Fruit fly (Drosophila melanogaster) whole organism, embryonic: ENCODE measurements around the gene CG34348.
A peak's percentile ranks its signal among the peaks of the same experiment; 100 is the strongest.

Experiments
- CG11247 ChIP-seq: fragments of 200-800 bp; sonication (Bioruptor generic); IDR thresholded peaks from 2 replicates; pipeline ENCODE4 v1.3.6; 2022; ENCODE audit warnings: missing biosample characterization, missing genetic modification characterization
- CG11398 ChIP-seq: fragments of 200-800 bp; sonication (Bioruptor generic); optimal IDR thresholded peaks from 2 replicates; lab custom pipeline; 2016; ENCODE audit warnings: missing biosample characterization, missing genetic modification characterization
- CG12744 ChIP-seq: fragments of 200-800 bp; sonication (Bioruptor generic); optimal IDR thresholded peaks from 2 replicates; lab custom pipeline; 2016; ENCODE audit warnings: missing biosample characterization, missing genetic modification characterization
- CG13296 ChIP-seq: fragments of 200-800 bp; sonication (Bioruptor generic); optimal IDR thresholded peaks from 3 replicates; lab custom pipeline; 2018; ENCODE audit warnings: missing biosample characterization, mild to moderate bottlenecking, missing genetic modification characterization
- CG14860 ChIP-seq: fragments of 200-800 bp; sonication (Bioruptor generic); IDR thresholded peaks from 3 replicates; pipeline ENCODE4 v1.3.6; 2022; ENCODE audit warnings: missing biosample characterization, missing genetic modification characterization; ENCODE audit not compliant: partially characterized antibody
- CG1603 ChIP-seq: fragments of 200-800 bp; sonication (Bioruptor generic); optimal IDR thresholded peaks from 2 replicates; lab custom pipeline; 2019; ENCODE audit warnings: missing biosample characterization, mild to moderate bottlenecking, missing genetic modification characterization, moderate library complexity
- CG17568 ChIP-seq: fragments of 200-800 bp; sonication (Bioruptor generic); optimal IDR thresholded peaks from 2 replicates; lab custom pipeline; 2018; ENCODE audit warnings: missing biosample characterization, mild to moderate bottlenecking, missing genetic modification characterization, moderate library complexity
- CG1792 ChIP-seq: fragments of 200-800 bp; sonication (Bioruptor generic); optimal IDR thresholded peaks from 2 replicates; lab custom pipeline; 2016; ENCODE audit warnings: missing biosample characterization, missing genetic modification characterization
- CG2202 ChIP-seq: fragments of 200-800 bp; sonication (Bioruptor generic); optimal IDR thresholded peaks from 2 replicates; lab custom pipeline; 2018; ENCODE audit warnings: missing biosample characterization, mild to moderate bottlenecking, missing genetic modification characterization
- CG2712 ChIP-seq: fragments of 200-800 bp; optimal IDR thresholded peaks from 3 replicates; lab custom pipeline; 2019; ENCODE audit warnings: missing biosample characterization, mild to moderate bottlenecking, missing genetic modification characterization, moderate library complexity
- CG32532 ChIP-seq: fragments of 200-800 bp; sonication (Bioruptor generic); IDR thresholded peaks from 2 replicates; pipeline ENCODE4 v1.3.6; 2022; ENCODE audit warnings: missing biosample characterization, missing genetic modification characterization
- CG3995 ChIP-seq: fragments of 200-800 bp; sonication (Bioruptor generic); optimal IDR thresholded peaks from 3 replicates; lab custom pipeline; 2016; ENCODE audit warnings: missing biosample characterization, missing genetic modification characterization
- CG4282 ChIP-seq: fragments of 200-800 bp; sonication (Bioruptor generic); optimal IDR thresholded peaks from 2 replicates; lab custom pipeline; 2016; ENCODE audit warnings: missing biosample characterization, missing genetic modification characterization
- CG4424 ChIP-seq: fragments of 200-800 bp; sonication (Bioruptor generic); optimal IDR thresholded peaks from 3 replicates; lab custom pipeline; 2016; ENCODE audit warnings: missing biosample characterization, missing genetic modification characterization
- CG4617 ChIP-seq: fragments of 200-800 bp; sonication (Bioruptor generic); optimal IDR thresholded peaks from 3 replicates; lab custom pipeline; 2016; ENCODE audit warnings: missing biosample characterization, missing genetic modification characterization, borderline replicate concordance
- CG4707 ChIP-seq: fragments of 200-800 bp; sonication (Bioruptor generic); optimal IDR thresholded peaks from 2 replicates; lab custom pipeline; 2018; ENCODE audit warnings: missing biosample characterization, mild to moderate bottlenecking, missing genetic modification characterization, moderate library complexity
- CG6813 ChIP-seq: fragments of 200-800 bp; sonication (Bioruptor generic); optimal IDR thresholded peaks from 2 replicates; lab custom pipeline; 2017; ENCODE audit warnings: missing biosample characterization, missing genetic modification characterization, mild to moderate bottlenecking, moderate library complexity, missing genetic modification reagents
- CG7556 ChIP-seq: fragments of 200-800 bp; sonication (Bioruptor generic); optimal IDR thresholded peaks from 2 replicates; lab custom pipeline; 2017; ENCODE audit warnings: missing biosample characterization, mild to moderate bottlenecking, missing genetic modification characterization
- CG8359 ChIP-seq: fragments of 200-800 bp; sonication (Bioruptor generic); optimal IDR thresholded peaks from 2 replicates; lab custom pipeline; 2017; ENCODE audit warnings: missing biosample characterization, mild to moderate bottlenecking, missing genetic modification characterization, borderline replicate concordance
- CG8388 ChIP-seq: fragments of 200-800 bp; sonication (Bioruptor generic); optimal IDR thresholded peaks from 2 replicates; lab custom pipeline; 2019; ENCODE audit warnings: missing biosample characterization, mild to moderate bottlenecking, missing genetic modification characterization, moderate library complexity
- CG9932 ChIP-seq: fragments of 200-800 bp; sonication (Bioruptor generic); IDR thresholded peaks from 2 replicates; pipeline ENCODE4 v1.3.6; 2022; ENCODE audit warnings: missing biosample characterization, missing genetic modification characterization
- Doc2 ChIP-seq: fragments of 200-800 bp; sonication (Bioruptor generic); IDR thresholded peaks from 2 replicates; pipeline ENCODE4 v1.3.6; 2022; ENCODE audit warnings: missing biosample characterization, missing genetic modification characterization
- Fer1 ChIP-seq: fragments of 200-800 bp; sonication (Bioruptor generic); optimal IDR thresholded peaks from 2 replicates; lab custom pipeline; 2017; ENCODE audit warnings: missing biosample characterization, mild to moderate bottlenecking, missing genetic modification characterization
- Hand ChIP-seq: fragments of 200-800 bp; sonication (Bioruptor generic); optimal IDR thresholded peaks from 2 replicates; lab custom pipeline; 2017; ENCODE audit warnings: mild to moderate bottlenecking, missing biosample characterization, missing genetic modification reagents, missing genetic modification characterization
- Hsf ChIP-seq: fragments of 200-800 bp; sonication (Bioruptor generic); optimal IDR thresholded peaks from 3 replicates; lab custom pipeline; 2016; ENCODE audit warnings: missing biosample characterization, missing genetic modification characterization
- Mad ChIP-seq: fragments of 200-800 bp; sonication (Bioruptor generic); optimal IDR thresholded peaks from 2 replicates; lab custom pipeline; 2016; ENCODE audit warnings: missing biosample characterization, missing genetic modification characterization
- Neu2 ChIP-seq: fragments of 200-800 bp; sonication (Bioruptor generic); optimal IDR thresholded peaks from 3 replicates; lab custom pipeline; 2016; ENCODE audit warnings: missing biosample characterization, missing genetic modification characterization, borderline replicate concordance
- Nf-YC ChIP-seq: fragments of 200-800 bp; optimal IDR thresholded peaks from 3 replicates; lab custom pipeline; 2019; ENCODE audit warnings: missing biosample characterization, mild to moderate bottlenecking, missing genetic modification characterization, moderate library complexity
- Oli ChIP-seq: fragments of 200-800 bp; sonication (Bioruptor generic); optimal IDR thresholded peaks from 2 replicates; lab custom pipeline; 2018; ENCODE audit warnings: missing biosample characterization, mild to moderate bottlenecking, missing genetic modification characterization, moderate library complexity
- Spps ChIP-seq: fragments of 200-800 bp; sonication (Bioruptor generic); optimal IDR thresholded peaks from 2 replicates; lab custom pipeline; 2018; ENCODE audit warnings: missing biosample characterization, mild to moderate bottlenecking, missing genetic modification characterization
- ab ChIP-seq: fragments of 200-800 bp; sonication (Bioruptor generic); optimal IDR thresholded peaks from 2 replicates; lab custom pipeline; 2016; ENCODE audit warnings: missing biosample characterization, missing genetic modification characterization
- ase ChIP-seq: fragments of 200-800 bp; sonication (Bioruptor generic); IDR thresholded peaks from 3 replicates; pipeline ENCODE4 v1.3.6; 2022; ENCODE audit warnings: missing biosample characterization, missing genetic modification characterization
- caup ChIP-seq: fragments of 200-800 bp; sonication (Bioruptor generic); optimal IDR thresholded peaks from 3 replicates; lab custom pipeline; 2017; ENCODE audit warnings: missing biosample characterization, mild to moderate bottlenecking, missing genetic modification characterization, moderate library complexity; ENCODE audit not compliant: severe bottlenecking
- crol ChIP-seq: fragments of 200-800 bp; sonication (Bioruptor generic); IDR thresholded peaks from 2 replicates; pipeline ENCODE4 v1.3.6; 2022; ENCODE audit warnings: missing biosample characterization, missing genetic modification characterization
- emc ChIP-seq: fragments of 200-800 bp; sonication (Bioruptor generic); optimal IDR thresholded peaks from 2 replicates; lab custom pipeline; 2016; ENCODE audit warnings: missing biosample characterization, missing genetic modification characterization
- fd102C ChIP-seq: fragments of 200-800 bp; sonication (Bioruptor generic); optimal IDR thresholded peaks from 2 replicates; lab custom pipeline; 2018; ENCODE audit warnings: missing biosample characterization, mild to moderate bottlenecking, missing genetic modification characterization, moderate library complexity
- gro ChIP-seq: fragments of 200-800 bp; sonication (Bioruptor generic); optimal IDR thresholded peaks from 2 replicates; lab custom pipeline; 2016; ENCODE audit warnings: missing biosample characterization, missing genetic modification characterization
- hbn ChIP-seq: fragments of 200-800 bp; sonication (Bioruptor generic); IDR thresholded peaks from 2 replicates; pipeline ENCODE4 v1.3.6; 2022; ENCODE audit warnings: missing biosample characterization, missing genetic modification characterization; ENCODE audit not compliant: partially characterized antibody
- jing ChIP-seq: fragments of 200-800 bp; sonication (Bioruptor generic); optimal IDR thresholded peaks from 2 replicates; lab custom pipeline; 2018; ENCODE audit warnings: missing biosample characterization, mild to moderate bottlenecking, missing genetic modification characterization
- kay ChIP-seq: fragments of 200-800 bp; sonication (Bioruptor generic); optimal IDR thresholded peaks from 2 replicates; lab custom pipeline; 2016; ENCODE audit warnings: missing biosample characterization, missing genetic modification characterization
- peb ChIP-seq: fragments of 200-800 bp; sonication (Bioruptor generic); IDR thresholded peaks from 2 replicates; pipeline ENCODE4 v1.3.6; 2022; ENCODE audit warnings: missing biosample characterization, missing genetic modification characterization
- pho ChIP-seq: fragments of 200-800 bp; sonication (Bioruptor generic); optimal IDR thresholded peaks from 2 replicates; lab custom pipeline; 2016; ENCODE audit warnings: missing biosample characterization, missing genetic modification characterization
- pnt ChIP-seq: fragments of 200-800 bp; sonication (Bioruptor generic); optimal IDR thresholded peaks from 3 replicates; lab custom pipeline; 2016; ENCODE audit warnings: missing biosample characterization, missing genetic modification characterization
- pum ChIP-seq: fragments of 200-800 bp; sonication (Bioruptor generic); optimal IDR thresholded peaks from 2 replicates; lab custom pipeline; 2016; ENCODE audit warnings: missing biosample characterization, missing genetic modification characterization
- sens ChIP-seq: fragments of 200-800 bp; sonication (Bioruptor generic); peaks from one replicate; lab custom pipeline; 2016; ENCODE audit warnings: missing biosample characterization, missing genetic modification characterization
- sima ChIP-seq: fragments of 200-800 bp; sonication (Bioruptor generic); optimal IDR thresholded peaks from 2 replicates; lab custom pipeline; 2016; ENCODE audit warnings: missing biosample characterization, missing genetic modification characterization
- tx ChIP-seq: fragments of 200-800 bp; sonication (Bioruptor generic); optimal IDR thresholded peaks from 2 replicates; lab custom pipeline; 2016; ENCODE audit warnings: missing biosample characterization, missing genetic modification characterization
- wdn ChIP-seq: fragments of 200-800 bp; sonication (Bioruptor generic); IDR thresholded peaks from 2 replicates; pipeline ENCODE4 v1.3.6; 2022; ENCODE audit warnings: missing biosample characterization, missing genetic modification characterization
- z ChIP-seq: fragments of 200-800 bp; sonication (Bioruptor generic); IDR thresholded peaks from 3 replicates; pipeline ENCODE4 v1.3.6; 2022; ENCODE audit warnings: missing biosample characterization, missing genetic modification characterization
- zfh1 ChIP-seq: fragments of 200-800 bp; sonication (Bioruptor generic); IDR thresholded peaks from 3 replicates; pipeline ENCODE4 v1.3.6; 2022; ENCODE audit warnings: missing biosample characterization, missing genetic modification characterization

The CG34348 gene

DNA sequence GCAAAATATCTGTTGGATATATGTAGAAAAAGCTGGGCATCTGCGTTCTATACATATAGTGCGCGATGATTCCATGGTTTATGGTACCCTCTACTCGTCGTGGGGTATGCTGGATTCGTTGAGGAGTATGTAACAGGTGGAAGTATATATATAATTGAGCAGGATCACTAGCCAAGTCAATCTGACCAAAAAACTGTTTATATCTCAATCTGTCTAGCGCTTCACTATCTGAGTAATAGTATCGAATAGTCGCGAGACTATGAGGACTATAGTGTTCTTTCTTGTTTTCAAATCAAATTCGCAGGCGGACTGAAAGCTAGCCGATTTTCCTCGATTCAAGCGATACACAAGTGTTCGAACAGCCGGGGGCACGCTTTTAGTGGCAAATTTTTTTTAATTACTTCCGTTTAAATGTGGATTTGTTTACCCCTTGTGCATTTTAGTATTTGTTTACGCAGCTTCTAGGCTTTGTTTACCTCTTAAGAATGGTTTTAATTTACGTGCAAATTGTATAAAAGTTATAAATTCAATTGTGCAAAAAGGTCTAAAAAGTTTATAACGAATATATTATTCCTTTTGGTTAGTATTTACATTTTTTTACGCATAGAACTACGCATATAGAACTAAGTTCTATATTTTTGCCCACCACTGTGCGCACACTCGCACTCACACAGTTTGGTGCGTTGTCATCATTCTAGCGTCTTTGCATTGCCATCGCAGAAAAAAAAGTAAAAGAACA lies 51.1 kb downstream of the CG34348 start (continued):
- TF ChIP-seq Doc2 (peak; percentile 66), pum (peak; percentile 68), fd102C (no peak), CG3995 (GFP tag; lab: Kevin White, UChicago) (peak; percentile 13), tx (GFP tag; lab: Kevin White, UChicago) (peak; percentile 63), crol (GFP tag; lab: Robert Waterston, UW) (peak; percentile 41), Mad (GFP tag; lab: Kevin White, UChicago) (peak; percentile 45), peb (GFP tag; lab: Robert Waterston, UW) (peak; percentile 63), sens (peak; percentile 95), CG7556 (GFP tag; lab: Kevin White, UChicago) (peak; percentile 74), CG2712 (tag; lab: Kevin White, UChicago) (peak; percentile 75), jing (GFP tag; lab: Kevin White, UChicago) (peak; percentile 68), CG1792 (GFP tag; lab: Kevin White, UChicago) (peak; percentile 70), CG6813 (GFP tag; lab: Kevin White, UChicago) (peak; percentile 54), emc (GFP tag; lab: Kevin White, UChicago) (peak; percentile 24), CG4617 (GFP tag; lab: Kevin White, UChicago) (peak; percentile 55), CG11398 (GFP tag; lab: Kevin White, UChicago) (peak; percentile 61), caup (GFP tag; lab: Kevin White, UChicago) (peak; percentile 77), CG17568 (GFP tag; lab: Kevin White, UChicago) (peak; percentile 31), CG8359 (peak; percentile 20), CG4707 (GFP tag; lab: Kevin White, UChicago) (peak; percentile 42), zfh1 (GFP tag; lab: Robert Waterston, UW) (peak; percentile 86), wdn (GFP tag; lab: Robert Waterston, UW) (peak; percentile 80), CG12744 (GFP tag; lab: Kevin White, UChicago) (peak; percentile 67), CG4282 (GFP tag; lab: Kevin White, UChicago) (peak; percentile 25), ase (GFP tag; lab: Robert Waterston, UW) (peak; percentile 83; the same call in 2 of the 3 replicates), CG4424 (peak; percentile 57), Neu2 (GFP tag; lab: Kevin White, UChicago) (no peak), Oli (tag; lab: Kevin White, UChicago) (peak; percentile 81), hbn (no peak), CG2202 (no peak), Hand (GFP tag; lab: Kevin White, UChicago) (peak; percentile 61), ab (GFP tag; lab: Kevin White, UChicago) (peak; percentile 82), CG1603 (tag; lab: Kevin White, UChicago) (peak; percentile 92), pnt (GFP tag; lab: Kevin White, UChicago) (peak; percentile 77), CG8388 (GFP tag; lab: Kevin White, UChicago) (peak; percentile 54), CG32532 (GFP tag; lab: Robert Waterston, UW) (peak; percentile 93), Fer1 (peak; percentile 69), pho (GFP tag; lab: Kevin White, UChicago) (peak; percentile 76), kay (peak; percentile 41), Hsf (peak; percentile 74), CG14860 (no peak), z (GFP tag; lab: Robert Waterston, UW) (no peak), Spps (tag; lab: Kevin White, UChicago) (no peak), CG13296 (GFP tag; lab: Kevin White, UChicago) (peak; percentile 75), sima (GFP tag; lab: Kevin White, UChicago) (no peak), Nf-YC (tag; lab: Kevin White, UChicago) (peak; percentile 65), gro (GFP tag; lab: Kevin White, UChicago) (peak; percentile 76), CG11247 (GFP tag; lab: Robert Waterston, UW) (peak; percentile 84), CG9932 (peak; percentile 91)
